Worm (Caenorhabditis elegans) whole organism, early embryonic: Measurements from ENCODE around the gene srg-31.

Source experiments
- B0310.2 ChIP-seq: sonication (generic microtip); optimal IDR thresholded peaks from 2 replicates; lab custom pipeline; 2016; ENCODE audit warnings: mild to moderate bottlenecking, missing genetic modification characterization, missing compliant biosample characterization
- F13C5.2 ChIP-seq: sonication (generic microtip); optimal IDR thresholded peaks from 2 replicates; lab custom pipeline; 2017; ENCODE audit warnings: mild to moderate bottlenecking, missing genetic modification characterization, inconsistent platforms, missing compliant biosample characterization
- aly-1 ChIP-seq: sonication (generic microtip); optimal IDR thresholded peaks from 2 replicates; lab custom pipeline; 2016; ENCODE audit warnings: missing genetic modification characterization, missing compliant biosample characterization
- ama-1 ChIP-seq: fragments of 150-350 bp; optimal IDR thresholded peaks from 2 replicates; lab custom pipeline; 2014
- ceh-13 ChIP-seq: fragments of 200-800 bp; sonication (Bioruptor generic); optimal IDR thresholded peaks from 2 replicates; lab custom pipeline; 2018; ENCODE audit warnings: mild to moderate bottlenecking, missing genetic modification characterization, missing compliant biosample characterization
- ceh-36 ChIP-seq: sonication (generic microtip); optimal IDR thresholded peaks from 2 replicates; lab custom pipeline; 2016; ENCODE audit warnings: missing genetic modification characterization, inconsistent platforms, missing compliant biosample characterization
- ets-7 ChIP-seq: sonication (generic microtip); optimal IDR thresholded peaks from 2 replicates; lab custom pipeline; 2016; ENCODE audit warnings: missing genotype, missing genetic modification characterization, missing compliant biosample characterization
- flt-1 ChIP-seq: fragments of 200-800 bp; sonication (Bioruptor generic); IDR thresholded peaks from 2 replicates; pipeline ENCODE4 v1.3.6; 2022; ENCODE audit warnings: missing genetic modification characterization, missing compliant biosample characterization
- hmbx-1 ChIP-seq: sonication (generic microtip); optimal IDR thresholded peaks from 2 replicates; lab custom pipeline; 2016; ENCODE audit warnings: mild to moderate bottlenecking, missing genetic modification characterization, missing compliant biosample characterization
- hmg-4 ChIP-seq: fragments of 200-800 bp; sonication (Bioruptor generic); optimal IDR thresholded peaks from 2 replicates; lab custom pipeline; 2018; ENCODE audit warnings: mild to moderate bottlenecking, missing genetic modification characterization, missing compliant biosample characterization
- hnd-1 ChIP-seq: sonication (generic microtip); optimal IDR thresholded peaks from 2 replicates; lab custom pipeline; 2016; ENCODE audit warnings: missing genetic modification characterization, missing compliant biosample characterization
- pes-1 ChIP-seq: fragments of 200-800 bp; sonication (Bioruptor generic); IDR thresholded peaks from 2 replicates; pipeline ENCODE4 v1.3.6; 2022; ENCODE audit warnings: missing genetic modification reagents, missing genetic modification characterization, missing compliant biosample characterization
- scrt-1 ChIP-seq: fragments of 200-800 bp; sonication (Bioruptor generic); IDR thresholded peaks from 2 replicates; pipeline ENCODE4 v1.3.6; 2022; ENCODE audit warnings: missing genetic modification characterization, missing compliant biosample characterization
- sea-1 ChIP-seq: fragments of 200-800 bp; sonication (Bioruptor generic); conservative IDR thresholded peaks from 2 replicates; pipeline ENCODE4 v1.3.6; 2022; ENCODE audit warnings: missing genetic modification characterization, missing compliant biosample characterization
- tbx-11 ChIP-seq: fragments of 200-800 bp; sonication (Bioruptor generic); IDR thresholded peaks from 2 replicates; pipeline ENCODE4 v1.3.6; 2022; ENCODE audit warnings: missing genetic modification characterization, missing compliant biosample characterization
- tbx-37 ChIP-seq: fragments of 200-800 bp; sonication (Bioruptor generic); conservative IDR thresholded peaks from 2 replicates; pipeline ENCODE4 v1.3.6; 2022; ENCODE audit warnings: missing genetic modification reagents, missing genetic modification characterization, missing compliant biosample characterization
- tra-4 ChIP-seq: sonication (generic microtip); optimal IDR thresholded peaks from 2 replicates; lab custom pipeline; 2017; ENCODE audit warnings: missing genetic modification characterization, missing compliant biosample characterization

The srg-31 gene

DNA sequence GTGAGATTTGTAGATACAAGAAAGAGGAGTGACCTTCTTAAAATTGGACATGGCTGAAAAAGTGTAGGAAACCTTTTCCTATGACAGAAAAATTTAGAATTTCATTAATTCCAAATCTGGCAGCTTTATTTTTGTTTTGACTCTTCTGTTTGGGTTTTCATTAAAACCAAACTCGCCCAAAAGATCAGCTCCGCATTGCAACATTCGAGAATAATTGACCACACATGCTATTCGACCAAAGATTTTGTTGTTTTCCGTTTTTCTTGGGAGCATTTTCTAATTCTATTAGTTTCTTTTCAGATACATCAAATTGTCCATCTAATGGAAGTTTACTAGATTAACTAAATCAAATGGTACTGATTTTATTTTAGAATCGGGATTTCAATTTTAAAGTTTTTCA lies 2.5 kb upstream of the srg-31 start, which contains the start of gene mec-1:
TSS of gene mec-1 (plus strand) at position 301 of the 400 bp plus-strand sequence.
- no peak for TF ChIP-seq ceh-36 (tag; lab: Kevin White, UChicago)
- TF ChIP-seq tra-4 (tag; lab: Kevin White, UChicago): no peak
- no peak for TF ChIP-seq tbx-11 (GFP tag; lab: Robert Waterston, UW)
- TF ChIP-seq hmg-4: no peak
- no peak for TF ChIP-seq F13C5.2 (tag; lab: Kevin White, UChicago)
- TF ChIP-seq tbx-37 (GFP tag; lab: Robert Waterston, UW): no peak
- TF ChIP-seq ceh-13: no peak
- TF ChIP-seq hnd-1: no peak
- no peak for TF ChIP-seq scrt-1 (GFP tag; lab: Robert Waterston, UW)
- no peak for TF ChIP-seq pes-1 (GFP tag; lab: Robert Waterston, UW)
- no peak for TF ChIP-seq flt-1 (GFP tag; lab: Robert Waterston, UW)
- no peak for TF ChIP-seq ama-1
- TF ChIP-seq B0310.2 (tag; lab: Kevin White, UChicago): no peak
- TF ChIP-seq aly-1 (tag; lab: Kevin White, UChicago): no peak
- TF ChIP-seq sea-1 (GFP tag; lab: Robert Waterston, UW): no peak
- no peak for TF ChIP-seq ets-7
- TF ChIP-seq hmbx-1 (tag; lab: Kevin White, UChicago): no peak

DNA sequence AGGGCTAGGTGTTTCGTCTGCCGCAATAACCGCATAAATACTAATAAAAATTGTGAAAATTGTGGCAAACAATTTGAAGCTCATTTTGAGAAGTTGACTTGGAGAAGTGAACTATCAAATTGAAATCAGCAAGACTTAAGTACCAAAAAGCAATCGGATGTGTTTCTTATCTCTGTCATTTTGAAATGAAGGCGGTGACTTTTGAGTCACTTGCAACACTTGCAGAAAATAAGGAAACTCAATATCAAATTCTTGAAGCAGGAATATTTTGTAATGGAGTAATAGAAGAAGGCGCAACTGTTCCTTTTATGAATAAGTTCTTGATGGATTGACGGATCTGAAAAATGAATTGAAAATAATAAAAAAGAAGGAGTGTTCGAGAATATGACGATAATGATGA lies 2.4 kb downstream of the srg-31 start, which contains the start of gene T07H8.11:
TSS of gene T07H8.11 (minus strand) at position 101 of the 400 bp plus-strand sequence.
- TF ChIP-seq F13C5.2 (tag; lab: Kevin White, UChicago): no peak
- no peak for TF ChIP-seq scrt-1 (GFP tag; lab: Robert Waterston, UW)
- TF ChIP-seq hnd-1: no peak
- TF ChIP-seq ama-1: no peak
- TF ChIP-seq ceh-13: no peak
- TF ChIP-seq tbx-11 (GFP tag; lab: Robert Waterston, UW): no peak
- no peak for TF ChIP-seq aly-1 (tag; lab: Kevin White, UChicago)
- TF ChIP-seq ceh-36 (tag; lab: Kevin White, UChicago): no peak
- no peak for TF ChIP-seq ets-7
- no peak for TF ChIP-seq pes-1 (GFP tag; lab: Robert Waterston, UW)
- no peak for TF ChIP-seq hmg-4
- TF ChIP-seq flt-1 (GFP tag; lab: Robert Waterston, UW): no peak
- no peak for TF ChIP-seq hmbx-1 (tag; lab: Kevin White, UChicago)
- TF ChIP-seq tbx-37 (GFP tag; lab: Robert Waterston, UW): no peak
- TF ChIP-seq tra-4 (tag; lab: Kevin White, UChicago): no peak
- TF ChIP-seq B0310.2 (tag; lab: Kevin White, UChicago): no peak
- TF ChIP-seq sea-1 (GFP tag; lab: Robert Waterston, UW): no peak

DNA sequence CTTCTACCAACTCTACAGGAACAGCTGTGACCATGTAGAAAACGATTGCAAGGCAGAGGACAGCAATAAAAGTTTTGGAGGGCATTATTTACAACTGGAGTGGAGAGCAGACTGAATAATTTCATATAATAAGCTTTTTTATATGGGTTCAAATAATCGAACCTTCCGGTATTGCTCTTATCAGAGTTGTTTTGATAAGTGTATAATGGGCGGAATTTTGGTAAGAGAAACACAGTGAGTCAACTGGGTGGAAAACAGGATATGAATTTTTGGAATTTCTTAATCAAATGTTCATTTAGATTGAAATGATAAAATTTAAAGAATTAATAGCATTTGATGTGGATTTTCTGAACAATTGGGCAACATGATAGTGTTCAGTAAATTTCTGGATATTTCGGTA lies 3.9 kb downstream of the srg-31 start, which contains the start of gene Y57E12B.11:
TSS of gene Y57E12B.11 (minus strand) at position 101 of the 400 bp plus-strand sequence.
- TF ChIP-seq B0310.2 (tag; lab: Kevin White, UChicago) (no peak), flt-1 (GFP tag; lab: Robert Waterston, UW) (no peak), hnd-1 (no peak), ceh-13 (no peak), scrt-1 (GFP tag; lab: Robert Waterston, UW) (no peak), hmg-4 (no peak)

DNA sequence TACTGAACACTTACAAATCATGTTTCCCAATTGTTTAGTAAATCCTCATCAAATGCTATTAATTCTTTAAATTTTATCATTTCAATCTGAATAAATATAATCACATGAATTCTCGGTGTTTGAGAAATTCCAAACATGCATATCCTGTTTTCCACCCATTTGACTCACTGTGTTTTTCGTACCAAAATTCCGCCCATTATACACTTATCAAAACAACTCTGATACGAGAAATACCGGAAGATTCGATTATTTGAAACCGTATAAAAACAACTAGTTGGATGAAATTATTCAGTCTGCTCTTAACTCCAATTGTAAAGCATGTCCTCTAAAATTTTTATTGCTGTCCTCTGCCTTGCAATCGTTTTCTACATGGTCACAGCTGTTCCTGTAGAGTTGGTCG lies 5.5 kb downstream of the srg-31 start, which contains the start of gene Y57E12B.1:
TSS of gene Y57E12B.1 (plus strand) at position 301 of the 400 bp plus-strand sequence.
- no peak for TF ChIP-seq hnd-1

DNA sequence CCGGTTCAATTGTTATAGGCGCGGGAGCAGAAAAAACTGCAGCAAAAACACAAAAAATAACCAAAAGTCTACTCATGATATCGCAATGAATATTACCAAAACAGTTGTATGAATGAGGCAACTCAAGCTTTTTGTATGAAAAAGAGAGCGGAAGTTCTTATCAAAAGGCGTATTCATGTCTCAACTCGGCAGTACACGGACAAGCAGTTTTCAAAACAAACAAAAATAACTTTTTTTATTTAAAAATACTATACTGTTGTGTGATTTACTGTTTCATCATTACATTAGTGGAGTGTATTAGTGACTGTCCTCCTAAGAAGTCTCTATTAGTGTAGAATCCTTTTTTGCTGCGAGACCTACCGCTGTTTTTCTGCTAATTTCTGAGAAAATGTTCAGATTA lies 6.3 kb downstream of the srg-31 start, which contains the start of gene Y57E12B.4:
TSS of gene Y57E12B.4 (minus strand) at position 101 of the 400 bp plus-strand sequence.
- TF ChIP-seq sea-1 (GFP tag; lab: Robert Waterston, UW): no peak
- no peak for TF ChIP-seq aly-1 (tag; lab: Kevin White, UChicago)
- no peak for TF ChIP-seq ceh-13
- no peak for TF ChIP-seq hmbx-1 (tag; lab: Kevin White, UChicago)

DNA sequence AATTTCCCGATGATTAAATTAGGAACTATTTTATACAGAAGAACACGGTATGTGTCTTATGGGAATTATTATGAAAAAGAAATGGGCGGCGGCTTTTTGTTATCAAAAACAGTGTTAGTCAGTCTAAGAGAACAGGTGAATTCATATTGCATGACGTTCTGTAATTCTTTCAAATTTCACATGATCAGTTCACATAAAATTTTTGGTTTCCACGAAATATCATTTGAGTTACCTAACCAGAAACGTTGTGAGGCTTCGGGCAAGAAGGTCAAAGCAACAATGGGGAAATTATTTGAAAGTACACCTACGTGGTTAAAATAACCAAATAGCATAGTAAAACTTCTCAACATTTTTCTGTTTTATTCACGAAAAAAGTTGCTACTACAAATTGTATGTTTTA lies 17.8 kb downstream of the srg-31 start, which contains the start of gene Y57E12B.10:
TSS of gene Y57E12B.10 (minus strand) at position 101 of the 400 bp plus-strand sequence.
- TF ChIP-seq pes-1 (GFP tag; lab: Robert Waterston, UW): no peak
- TF ChIP-seq ama-1: no peak
- TF ChIP-seq B0310.2 (tag; lab: Kevin White, UChicago): no peak
- no peak for TF ChIP-seq sea-1 (GFP tag; lab: Robert Waterston, UW)
- TF ChIP-seq ceh-36 (tag; lab: Kevin White, UChicago): no peak

DNA sequence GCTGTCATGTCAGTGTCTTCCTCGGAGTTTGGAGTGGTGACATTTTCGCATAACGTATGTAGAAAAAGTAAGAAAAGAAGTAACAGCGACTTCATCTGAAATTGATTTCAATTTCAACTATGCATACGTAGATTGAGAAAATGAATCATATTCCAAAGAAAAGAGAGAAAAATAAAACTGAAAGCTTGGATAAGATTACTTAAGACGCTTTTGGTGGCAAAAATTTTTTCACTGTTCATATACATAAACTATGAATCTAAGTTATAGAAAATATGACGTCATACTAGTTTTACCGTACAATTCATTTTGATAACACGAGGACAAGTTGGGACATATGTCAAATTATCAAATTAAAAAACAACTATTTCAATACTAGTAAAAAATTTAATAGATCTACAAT lies 19.5 kb downstream of the srg-31 start, which contains the start of gene lipl-6:
TSS of gene lipl-6 (minus strand) at position 101 of the 400 bp plus-strand sequence.
- TF ChIP-seq ama-1 (no peak), tbx-11 (GFP tag; lab: Robert Waterston, UW) (no peak), scrt-1 (GFP tag; lab: Robert Waterston, UW) (no peak), pes-1 (GFP tag; lab: Robert Waterston, UW) (no peak), ceh-13 (no peak), flt-1 (GFP tag; lab: Robert Waterston, UW) (no peak), ets-7 (no peak), hmg-4 (no peak)

DNA sequence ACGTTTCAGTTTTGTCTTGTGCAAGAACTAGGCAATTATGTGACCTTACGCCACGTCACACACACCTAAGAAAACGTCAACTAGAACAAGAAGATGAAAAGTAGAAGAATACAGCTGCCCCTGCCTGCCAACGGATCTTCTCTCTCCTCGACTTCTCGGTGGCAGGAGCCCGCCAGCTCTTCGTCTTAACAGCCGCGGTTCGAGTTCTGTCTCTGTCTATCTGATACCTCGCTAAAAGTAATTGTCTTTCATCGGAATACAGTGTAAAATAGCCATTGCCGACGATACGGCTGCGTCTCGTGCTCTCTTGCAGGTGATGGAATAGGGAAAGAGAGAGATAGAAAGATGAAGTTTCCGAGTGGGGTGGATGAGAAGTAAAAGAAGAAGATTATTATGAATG lies 23.4 kb downstream of the srg-31 start:
- TF ChIP-seq aly-1 (tag; lab: Kevin White, UChicago) (no peak), hnd-1 (no peak)

DNA sequence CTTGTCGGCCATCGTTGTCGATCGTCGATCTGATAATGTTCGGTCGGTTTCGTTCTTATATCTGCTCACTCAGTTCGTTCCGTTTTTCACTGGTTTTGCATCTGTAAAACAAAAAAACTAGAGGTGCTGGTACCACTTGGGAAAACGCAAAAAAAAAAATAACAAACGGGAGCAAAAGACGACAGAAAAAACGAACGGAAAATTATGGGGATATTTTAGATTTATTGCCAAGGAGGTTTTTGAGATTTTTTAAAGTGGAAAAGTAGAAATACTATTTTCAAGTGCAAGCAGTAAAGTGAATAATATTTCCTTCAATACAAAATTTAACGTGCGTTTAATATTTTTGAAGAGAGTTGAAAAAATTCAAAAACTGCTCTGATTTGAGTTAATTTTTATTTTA lies 24.8 kb downstream of the srg-31 start, which contains the start of gene unc-68:
TSS of gene unc-68 (minus strand) at position 101 of the 400 bp plus-strand sequence.
- TF ChIP-seq ets-7 (no peak), pes-1 (GFP tag; lab: Robert Waterston, UW) (no peak), hmbx-1 (tag; lab: Kevin White, UChicago) (no peak), ama-1 (no peak), aly-1 (tag; lab: Kevin White, UChicago) (no peak), flt-1 (GFP tag; lab: Robert Waterston, UW) (no peak), F13C5.2 (tag; lab: Kevin White, UChicago) (no peak), hnd-1 (no peak), B0310.2 (tag; lab: Kevin White, UChicago) (no peak), scrt-1 (GFP tag; lab: Robert Waterston, UW) (no peak), tbx-11 (GFP tag; lab: Robert Waterston, UW) (no peak), hmg-4 (no peak), ceh-36 (tag; lab: Kevin White, UChicago) (no peak), tbx-37 (GFP tag; lab: Robert Waterston, UW) (no peak), tra-4 (tag; lab: Kevin White, UChicago) (no peak), sea-1 (GFP tag; lab: Robert Waterston, UW) (no peak), ceh-13 (no peak)
